Worm (Caenorhabditis elegans): ENCODE measurements around the gene nish-1.

Gene nish-1

ce11 chrIV:10891993-10892392 lies 27.9 kb downstream of the nish-1 start, which contains the start of gene srlf-12:
Gene srlf-12, minus strand, starts transcription at chrIV:10892093.
- TF ChIP-seq dpff-1 (tag; optimal IDR thresholded peaks at IDR 0.05) (no peak), nfyb-1 (GFP tag; IDR thresholded peaks at IDR 0.05) (no peak), unc-130 (GFP tag; optimal IDR thresholded peaks at IDR 0.05) (no peak)

ce11 chrIV:10894255-10894654 lies 30.1 kb downstream of the nish-1 start, which contains the start of gene srlf-14:
Gene srlf-14, minus strand, starts transcription at chrIV:10894355.
- no peak for TF ChIP-seq B0019.2 (GFP tag; conservative IDR thresholded peaks at IDR 0.05)
- TF ChIP-seq him-1 (tag; optimal IDR thresholded peaks at IDR 0.05) = no peak
- TF ChIP-seq K11D2.4 (GFP tag; IDR thresholded peaks at IDR 0.05) = no peak
- TF ChIP-seq ztf-22 (GFP tag; optimal IDR thresholded peaks at IDR 0.05) = no peak
- no peak for TF ChIP-seq dpff-1 (tag; optimal IDR thresholded peaks at IDR 0.05)
- TF ChIP-seq ztf-28 (GFP tag; IDR thresholded peaks at IDR 0.05) = no peak
- TF ChIP-seq hsf-1 (GFP tag; IDR thresholded peaks at IDR 0.05) = no peak
- no peak for TF ChIP-seq fkh-3 (tag; optimal IDR thresholded peaks at IDR 0.05)
- no peak for TF ChIP-seq F23B12.7 (tag; optimal IDR thresholded peaks at IDR 0.05; ENCODE audit: insufficient read depth)
- no peak for TF ChIP-seq attf-3 (GFP tag; conservative IDR thresholded peaks at IDR 0.05)
- no peak for TF ChIP-seq zfh-2 (GFP tag; conservative IDR thresholded peaks at IDR 0.05)
- no peak for TF ChIP-seq C17E4.6 (GFP tag; IDR thresholded peaks at IDR 0.05)
- TF ChIP-seq F57A8.1 (GFP tag; optimal IDR thresholded peaks at IDR 0.05) = no peak
- TF ChIP-seq nhr-120 (GFP tag; IDR thresholded peaks at IDR 0.05) = no peak
- no peak for TF ChIP-seq nfya-2 (GFP tag; IDR thresholded peaks at IDR 0.05)
- TF ChIP-seq rcor-1 (GFP tag; IDR thresholded peaks at IDR 0.05) = no peak
- TF ChIP-seq madf-6 (GFP tag; IDR thresholded peaks at IDR 0.05) = no peak

ce11 chrIV:10896512-10896911 lies 32.4 kb downstream of the nish-1 start, which contains the start of gene srlf-13:
Gene srlf-13, minus strand, starts transcription at chrIV:10896612.
- TF ChIP-seq F22D6.2 (tag; optimal IDR thresholded peaks at IDR 0.05) (no peak), ceh-79 (tag; optimal IDR thresholded peaks at IDR 0.05) (no peak), ekl-4 (GFP tag; IDR thresholded peaks at IDR 0.05) (no peak), C06A6.2 (GFP tag; conservative IDR thresholded peaks at IDR 0.05) (no peak), lin-35 (GFP tag; optimal IDR thresholded peaks at IDR 0.05) (no peak), hsf-1 (GFP tag; IDR thresholded peaks at IDR 0.05) (no peak), mxl-1 (tag; optimal IDR thresholded peaks at IDR 0.05) (no peak), dpl-1 (GFP tag; optimal IDR thresholded peaks at IDR 0.05) (no peak), egl-44 (GFP tag; IDR thresholded peaks at IDR 0.05) (no peak), F57C9.4 (tag; optimal IDR thresholded peaks at IDR 0.05) (no peak), unc-62 (GFP tag; optimal IDR thresholded peaks at IDR 0.05) (no peak), B0336.3 (GFP tag; IDR thresholded peaks at IDR 0.05) (no peak), nfya-2 (GFP tag; IDR thresholded peaks at IDR 0.05) (no peak)

ce11 chrIV:10898160-10898559 lies 34.0 kb downstream of the nish-1 start:
- TF ChIP-seq F55B11.4 (tag; optimal IDR thresholded peaks at IDR 0.05; ENCODE audit: borderline replicate concordance, insufficient read depth) (no peak), F22D6.2 (tag; optimal IDR thresholded peaks at IDR 0.05) (no peak), ZK185.1 (tag; optimal IDR thresholded peaks at IDR 0.05; ENCODE audit: poor library complexity, severe bottlenecking) (no peak), him-1 (tag; optimal IDR thresholded peaks at IDR 0.05) (no peak), nhr-90 (tag; optimal IDR thresholded peaks at IDR 0.05) (no peak), tlf-1 (GFP tag; optimal IDR thresholded peaks at IDR 0.05) (no peak), ceh-79 (tag; optimal IDR thresholded peaks at IDR 0.05) (no peak), lir-1 (GFP tag; conservative IDR thresholded peaks at IDR 0.05) (no peak), ztf-22 (GFP tag; optimal IDR thresholded peaks at IDR 0.05) (no peak), fkh-3 (tag; optimal IDR thresholded peaks at IDR 0.05) (no peak), madf-10 (tag; optimal IDR thresholded peaks at IDR 0.05) (no peak), cebp-1 (GFP tag; IDR thresholded peaks at IDR 0.05) (no peak), cebp-1 (tag; optimal IDR thresholded peaks at IDR 0.05) (no peak), egl-18 (GFP tag; IDR thresholded peaks at IDR 0.05) (no peak)

Measured in whole organism, young adult.